Worm (Caenorhabditis elegans) whole organism, midembryonic: ENCODE measurements around the gene E01G6.2.

Experiments used
- T22C8.4 ChIP-seq: fragments of 200-800 bp; sonication (Bioruptor generic); IDR thresholded peaks from 2 replicates; pipeline ENCODE4 v1.3.6; 2022; ENCODE audit warnings: missing genetic modification characterization, missing compliant biosample characterization
- flt-1 ChIP-seq: fragments of 200-800 bp; sonication (Bioruptor generic); IDR thresholded peaks from 2 replicates; pipeline ENCODE4 v1.3.6; 2022; ENCODE audit warnings: missing genetic modification characterization, missing compliant biosample characterization
- klf-2 ChIP-seq: fragments of 200-800 bp; sonication (Bioruptor generic); conservative IDR thresholded peaks from 2 replicates; pipeline ENCODE4 v1.3.6; 2022; ENCODE audit warnings: missing genetic modification reagents, missing genetic modification characterization, missing compliant biosample characterization
- ref-1 ChIP-seq: fragments of 200-800 bp; sonication (Bioruptor generic); conservative IDR thresholded peaks from 2 replicates; pipeline ENCODE4 v1.3.6; 2022; ENCODE audit warnings: missing genetic modification reagents, missing genetic modification characterization, missing compliant biosample characterization
- tab-1 ChIP-seq: fragments of 200-800 bp; sonication (Bioruptor generic); IDR thresholded peaks from 2 replicates; pipeline ENCODE4 v1.3.6; 2022; ENCODE audit warnings: missing genetic modification characterization, missing compliant biosample characterization
- ztf-23 ChIP-seq: fragments of 200-800 bp; sonication (Bioruptor generic); IDR thresholded peaks from 2 replicates; pipeline ENCODE4 v1.3.6; 2022; ENCODE audit warnings: missing genetic modification reagents, missing genetic modification characterization, missing compliant biosample characterization
- ztf-29 ChIP-seq: fragments of 200-800 bp; sonication (Bioruptor generic); IDR thresholded peaks from 2 replicates; pipeline ENCODE4 v1.3.6; 2022; ENCODE audit warnings: missing genetic modification reagents, missing genetic modification characterization, missing compliant biosample characterization

ce11 chrX:12219477-12219876 lies 37.0 kb upstream of the E01G6.2 start, which contains the start of gene cest-8:
- TF ChIP-seq flt-1 (GFP tag; lab: Robert Waterston, UW): no peak
- TF ChIP-seq ztf-23 (GFP tag; lab: Robert Waterston, UW): no peak
- TF ChIP-seq tab-1 (GFP tag; lab: Robert Waterston, UW): no peak
- TF ChIP-seq ztf-29: no peak
- TF ChIP-seq T22C8.4 (GFP tag; lab: Robert Waterston, UW): no peak
- TF ChIP-seq ref-1: no peak
- no peak for TF ChIP-seq klf-2 (GFP tag; lab: Robert Waterston, UW)
